Fruit fly (Drosophila melanogaster) whole organism, prepupa: ENCODE data around the gene Cpr64Ad.

Experiments
- CG1621 ChIP-seq: fragments of 200-800 bp; sonication (Bioruptor generic); optimal IDR thresholded peaks from 3 replicates; lab custom pipeline; 2018; ENCODE audit warnings: missing biosample characterization, mild to moderate bottlenecking, missing genetic modification characterization
- Ets96B ChIP-seq: fragments of 200-800 bp; optimal IDR thresholded peaks from 2 replicates; lab custom pipeline; 2019; ENCODE audit warnings: missing biosample characterization, mild to moderate bottlenecking, missing genetic modification characterization, moderate library complexity
- Lpt ChIP-seq: fragments of 200-800 bp; sonication (Bioruptor generic); optimal IDR thresholded peaks from 3 replicates; lab custom pipeline; 2016; ENCODE audit warnings: missing biosample characterization, missing genetic modification characterization
- Smox ChIP-seq: fragments of 200-800 bp; sonication (Bioruptor generic); optimal IDR thresholded peaks from 3 replicates; lab custom pipeline; 2016; ENCODE audit warnings: missing biosample characterization, missing genetic modification characterization
- Sox14 ChIP-seq: fragments of 200-800 bp; sonication (Bioruptor generic); optimal IDR thresholded peaks from 3 replicates; lab custom pipeline; 2016; ENCODE audit warnings: missing biosample characterization, missing genetic modification characterization

- no peak for TF ChIP-seq Lpt (GFP tag; lab: Kevin White, UChicago)
- no peak for TF ChIP-seq Sox14
- TF ChIP-seq Smox = no peak
- no peak for TF ChIP-seq CG1621
- no peak for TF ChIP-seq Ets96B (tag; lab: Kevin White, UChicago)
Measured at dm6 chr3L:4215079-4215478, at the start of gene Cpr64Ad.
